Fruit fly (Drosophila melanogaster): ENCODE data around the gene CG5888.

Gene CG5888

dm6 chr2L:16495193-16495780, 47.0 kb upstream of the CG5888 start (continued):
- TF ChIP-seq CG11696 (GFP tag; IDR thresholded peaks at IDR 0.05) (no peak), nerfin-1 (tag; optimal IDR thresholded peaks at IDR 0.05) (no peak), exex (tag; optimal IDR thresholded peaks at IDR 0.05) (no peak), Gug (GFP tag; IDR thresholded peaks at IDR 0.05) (no peak), nau (GFP tag; optimal IDR thresholded peaks at IDR 0.05) (no peak), CG3163 (GFP tag; optimal IDR thresholded peaks at IDR 0.05) (peak; percentile 46), CG16813 (GFP tag; IDR thresholded peaks at IDR 0.05; ENCODE audit: partially characterized antibody) (no peak), chn (GFP tag; optimal IDR thresholded peaks at IDR 0.05) (peak; percentile 77), CG4617 (GFP tag; optimal IDR thresholded peaks at IDR 0.05; ENCODE audit: borderline replicate concordance) (peak; percentile 72), cg (GFP tag; optimal IDR thresholded peaks at IDR 0.05) (no peak), Awh (GFP tag; IDR thresholded peaks at IDR 0.05) (no peak), E2f1 (GFP tag; IDR thresholded peaks at IDR 0.05) (no peak), phol (tag; optimal IDR thresholded peaks at IDR 0.05) (no peak), org-1 (GFP tag; optimal IDR thresholded peaks at IDR 0.05) (peak; percentile 82), row (GFP tag; IDR thresholded peaks at IDR 0.05) (peak; percentile 82), CG10147 (GFP tag; optimal IDR thresholded peaks at IDR 0.05) (no peak), dpn (GFP tag; optimal IDR thresholded peaks at IDR 0.05) (peak; percentile 4 to 87), CG11723 (GFP tag; optimal IDR thresholded peaks at IDR 0.05) (peak; percentile 83), CG6689 (GFP tag; IDR thresholded peaks at IDR 0.05) (no peak), Ptx1 (GFP tag; IDR thresholded peaks at IDR 0.05) (peak; percentile 82), CG17186 (GFP tag; optimal IDR thresholded peaks at IDR 0.05) (no peak), CG2120 (GFP tag; optimal IDR thresholded peaks at IDR 0.05) (peak; percentile 75), Bdp1 (GFP tag; optimal IDR thresholded peaks at IDR 0.05) (peak; percentile 53), ftz-f1 (GFP tag; optimal IDR thresholded peaks at IDR 0.05) (no peak), Xbp1 (GFP tag; optimal IDR thresholded peaks at IDR 0.05) (peak; percentile 87), scrt (GFP tag; optimal IDR thresholded peaks at IDR 0.05) (no peak), CG15601 (tag; optimal IDR thresholded peaks at IDR 0.05) (peak; percentile 95), CG3847 (GFP tag; IDR thresholded peaks at IDR 0.05) (peak; percentile 72), CG4360 (GFP tag; IDR thresholded peaks at IDR 0.05) (no peak), trh (GFP tag; optimal IDR thresholded peaks at IDR 0.05) (peak; percentile 56), tin (GFP tag; optimal IDR thresholded peaks at IDR 0.05) (no peak), CG33213 (GFP tag; optimal IDR thresholded peaks at IDR 0.05) (no peak), CG11695 (GFP tag; IDR thresholded peaks at IDR 0.05) (peak; percentile 40; the same call in 1 of the 3 replicates), CG9727 (GFP tag; optimal IDR thresholded peaks at IDR 0.05) (no peak), salm (tag; optimal IDR thresholded peaks at IDR 0.05) (peak; percentile 92), vnd (GFP tag; IDR thresholded peaks at IDR 0.05; ENCODE audit: partially characterized antibody) (no peak), zen2 (GFP tag; IDR thresholded peaks at IDR 0.05; ENCODE audit: partially characterized antibody) (no peak), btn (GFP tag; optimal IDR thresholded peaks at IDR 0.05) (no peak), ssp (GFP tag; IDR thresholded peaks at IDR 0.05) (peak; percentile 80), pum (GFP tag; optimal IDR thresholded peaks at IDR 0.05) (peak; percentile 4), bsh (GFP tag; optimal IDR thresholded peaks at IDR 0.05) (peak; percentile 88 to 96), D (optimal IDR thresholded peaks at IDR 0.05) (no peak), D (GFP tag; optimal IDR thresholded peaks at IDR 0.05) (no peak), ac (GFP tag; optimal IDR thresholded peaks at IDR 0.05) (peak; percentile 61), eve (GFP tag; optimal IDR thresholded peaks at IDR 0.05) (peak in 1 of 2 experiments; percentile 47), CG34376 (GFP tag; optimal IDR thresholded peaks at IDR 0.05) (no peak), jumu (GFP tag; optimal IDR thresholded peaks at IDR 0.05) (no peak), kah (GFP tag; optimal IDR thresholded peaks at IDR 0.05) (no peak), pb (GFP tag; optimal IDR thresholded peaks at IDR 0.05) (no peak), CG10543 (GFP tag; optimal IDR thresholded peaks at IDR 0.05) (no peak), Dll (GFP tag; IDR thresholded peaks at IDR 0.05; ENCODE audit: partially characterized antibody) (no peak)
